Fruit fly (Drosophila melanogaster) whole organism, embryonic: Measurements from ENCODE around the gene sra.

Experiments used
- ATbp ChIP-seq: fragments of 200-800 bp; sonication (Bioruptor generic); optimal IDR thresholded peaks from 2 replicates; lab custom pipeline; 2017; ENCODE audit warnings: missing biosample characterization, mild to moderate bottlenecking, missing genetic modification characterization, missing genetic modification reagents
- CG10321 ChIP-seq: fragments of 200-800 bp; sonication (Bioruptor generic); IDR thresholded peaks from 2 replicates; pipeline ENCODE4 v1.3.6; 2022; ENCODE audit warnings: missing biosample characterization, missing genetic modification characterization
- CG11085 ChIP-seq: fragments of 200-800 bp; sonication (Bioruptor generic); IDR thresholded peaks from 2 replicates; pipeline ENCODE4 v1.3.6; 2022; ENCODE audit warnings: missing biosample characterization, missing genetic modification characterization
- CG11398 ChIP-seq: fragments of 200-800 bp; sonication (Bioruptor generic); optimal IDR thresholded peaks from 2 replicates; lab custom pipeline; 2016; ENCODE audit warnings: missing biosample characterization, missing genetic modification characterization
- CG12236 ChIP-seq: fragments of 200-800 bp; sonication (Bioruptor generic); optimal IDR thresholded peaks from 2 replicates; lab custom pipeline; 2016; ENCODE audit warnings: missing biosample characterization, missing genetic modification characterization
- CG13287 ChIP-seq: fragments of 200-800 bp; sonication (Bioruptor generic); IDR thresholded peaks from 2 replicates; pipeline ENCODE4 v1.3.6; 2022; ENCODE audit warnings: missing biosample characterization, missing genetic modification characterization; ENCODE audit not compliant: partially characterized antibody
- CG1602 ChIP-seq: fragments of 200-800 bp; sonication (Bioruptor generic); optimal IDR thresholded peaks from 3 replicates; lab custom pipeline; 2016; ENCODE audit warnings: missing biosample characterization, missing genetic modification characterization
- CG18262 ChIP-seq: fragments of 200-800 bp; optimal IDR thresholded peaks from 3 replicates; lab custom pipeline; 2019; ENCODE audit warnings: missing biosample characterization, mild to moderate bottlenecking, missing genetic modification characterization, moderate library complexity
- CG2120 ChIP-seq: fragments of 200-800 bp; sonication (Bioruptor generic); optimal IDR thresholded peaks from 3 replicates; lab custom pipeline; 2016; ENCODE audit warnings: missing biosample characterization, missing genetic modification characterization
- CG2199 ChIP-seq: fragments of 200-800 bp; sonication (Bioruptor generic); IDR thresholded peaks from 3 replicates; pipeline ENCODE4 v1.3.6; 2022; ENCODE audit warnings: missing biosample characterization, missing genetic modification characterization
- CG42726 ChIP-seq: fragments of 200-800 bp; sonication (Bioruptor generic); IDR thresholded peaks from 2 replicates; pipeline ENCODE4 v1.3.6; 2022; ENCODE audit warnings: missing biosample characterization, missing genetic modification characterization; ENCODE audit not compliant: partially characterized antibody
- CG4282 ChIP-seq: fragments of 200-800 bp; sonication (Bioruptor generic); optimal IDR thresholded peaks from 2 replicates; lab custom pipeline; 2016; ENCODE audit warnings: missing biosample characterization, missing genetic modification characterization
- CG4854 ChIP-seq: fragments of 200-800 bp; sonication (Bioruptor generic); optimal IDR thresholded peaks from 2 replicates; lab custom pipeline; 2016; ENCODE audit warnings: missing biosample characterization, missing genetic modification characterization, inconsistent platforms
- CG6654 ChIP-seq: fragments of 200-800 bp; sonication (Bioruptor generic); optimal IDR thresholded peaks from 2 replicates; lab custom pipeline; 2017; ENCODE audit warnings: missing biosample characterization, mild to moderate bottlenecking, missing genetic modification characterization
- CG7556 ChIP-seq: fragments of 200-800 bp; sonication (Bioruptor generic); optimal IDR thresholded peaks from 2 replicates; lab custom pipeline; 2017; ENCODE audit warnings: missing biosample characterization, mild to moderate bottlenecking, missing genetic modification characterization
- CG8359 ChIP-seq: fragments of 200-800 bp; sonication (Bioruptor generic); optimal IDR thresholded peaks from 2 replicates; lab custom pipeline; 2017; ENCODE audit warnings: missing biosample characterization, mild to moderate bottlenecking, missing genetic modification characterization, borderline replicate concordance
- CG9215 ChIP-seq: fragments of 200-800 bp; sonication (Bioruptor generic); IDR thresholded peaks from 2 replicates; pipeline ENCODE4 v1.3.6; 2022; ENCODE audit warnings: missing biosample characterization, missing genetic modification characterization
- CkIIα-i1 ChIP-seq: fragments of 200-800 bp; sonication (Bioruptor generic); IDR thresholded peaks from 2 replicates; pipeline ENCODE4 v1.3.6; 2022; ENCODE audit warnings: missing biosample characterization, missing genetic modification characterization
- D ChIP-seq, 2 experiments: fragments of 200-800 bp in 1 of 2; fragments of >200 bp in 1 of 2; sonication (Bioruptor generic) in 1 of 2; optimal IDR thresholded peaks; 2 replicates in 1 of 2; 3 replicates in 1 of 2; lab custom pipeline; 2017; ENCODE audit warnings: mild to moderate bottlenecking in 1 of 2, missing biosample characterization in 1 of 2, missing genetic modification characterization in 1 of 2, missing genetic modification reagents in 1 of 2
- D19A ChIP-seq: fragments of 200-800 bp; optimal IDR thresholded peaks from 3 replicates; lab custom pipeline; 2019; ENCODE audit warnings: missing biosample characterization, mild to moderate bottlenecking, missing genetic modification characterization, moderate library complexity
- Deaf1 ChIP-seq: fragments of 200-800 bp; optimal IDR thresholded peaks from 3 replicates; lab custom pipeline; 2019; ENCODE audit warnings: missing biosample characterization, mild to moderate bottlenecking, missing genetic modification characterization, moderate library complexity
- Dek ChIP-seq: fragments of 200-800 bp; sonication (Bioruptor generic); optimal IDR thresholded peaks from 3 replicates; lab custom pipeline; 2019; ENCODE audit warnings: missing biosample characterization, mild to moderate bottlenecking, missing genetic modification characterization, moderate library complexity
- E2f1 ChIP-seq: fragments of 200-800 bp; sonication (Bioruptor generic); IDR thresholded peaks from 2 replicates; pipeline ENCODE4 v1.3.6; 2022; ENCODE audit warnings: missing biosample characterization, missing genetic modification characterization
- Eip74EF ChIP-seq, 2 experiments: fragments of 200-800 bp in 1 of 2; fragments of >200 bp in 1 of 2; sonication (Bioruptor generic) in 1 of 2; optimal IDR thresholded peaks; 2 replicates each; lab custom pipeline; 2017 to 2019; ENCODE audit warnings: missing biosample characterization in 2 of 2, missing genetic modification characterization in 2 of 2, mild to moderate bottlenecking in 1 of 2, moderate library complexity in 1 of 2
- Ets65A ChIP-seq: fragments of 200-800 bp; sonication (Bioruptor generic); peaks from one replicate; lab custom pipeline; 2016; ENCODE audit warnings: missing biosample characterization, missing genetic modification characterization
- H2.0 ChIP-seq: fragments of 200-800 bp; sonication (Bioruptor generic); IDR thresholded peaks from 2 replicates; pipeline ENCODE4 v1.3.6; 2022; ENCODE audit warnings: missing biosample characterization, missing genetic modification characterization
- Hmx ChIP-seq: fragments of 200-800 bp; sonication (Bioruptor generic); optimal IDR thresholded peaks from 2 replicates; lab custom pipeline; 2016; ENCODE audit warnings: missing biosample characterization, missing genetic modification characterization
- Hr39 ChIP-seq: fragments of >200 bp; optimal IDR thresholded peaks from 2 replicates; lab custom pipeline; 2017
- MTF-1 ChIP-seq: fragments of 200-800 bp; sonication (Bioruptor generic); optimal IDR thresholded peaks from 2 replicates; lab custom pipeline; 2018; ENCODE audit warnings: missing biosample characterization, mild to moderate bottlenecking, missing genetic modification characterization, borderline replicate concordance
- Max ChIP-seq: fragments of 200-800 bp; sonication (Bioruptor generic); optimal IDR thresholded peaks from 2 replicates; lab custom pipeline; 2016; ENCODE audit warnings: missing biosample characterization, mild to moderate bottlenecking, missing genetic modification characterization
- Nf-YA ChIP-seq: fragments of 200-800 bp; sonication (Bioruptor generic); IDR thresholded peaks from 2 replicates; pipeline ENCODE4 v1.3.6; 2022; ENCODE audit warnings: missing biosample characterization, missing genetic modification characterization
- Rx ChIP-seq: fragments of 200-800 bp; sonication (Bioruptor generic); IDR thresholded peaks from 2 replicates; pipeline ENCODE4 v1.3.6; 2022; ENCODE audit warnings: missing biosample characterization, missing genetic modification characterization
- Sin3A ChIP-seq: fragments of >200 bp; optimal IDR thresholded peaks from 2 replicates; lab custom pipeline; 2018
- Taf1 ChIP-seq: fragments of 200-800 bp; sonication (Bioruptor generic); IDR thresholded peaks from 2 replicates; pipeline ENCODE4 v1.3.6; 2022; ENCODE audit warnings: missing biosample characterization, missing genetic modification characterization
- cad ChIP-seq: fragments of >200 bp; optimal IDR thresholded peaks from 2 replicates; lab custom pipeline; 2017; ENCODE audit warnings: missing biosample characterization, missing genetic modification characterization
- ci ChIP-seq: fragments of 200-800 bp; sonication (Bioruptor generic); IDR thresholded peaks from 3 replicates; pipeline ENCODE4 v1.3.6; 2022; ENCODE audit warnings: missing biosample characterization, missing genetic modification characterization
- corto ChIP-seq: fragments of 200-800 bp; sonication (Bioruptor generic); optimal IDR thresholded peaks from 2 replicates; lab custom pipeline; 2016; ENCODE audit warnings: missing biosample characterization, mild to moderate bottlenecking, missing genetic modification characterization, moderate library complexity
- crol ChIP-seq: fragments of 200-800 bp; sonication (Bioruptor generic); IDR thresholded peaks from 2 replicates; pipeline ENCODE4 v1.3.6; 2022; ENCODE audit warnings: missing biosample characterization, missing genetic modification characterization
- ftz-f1 ChIP-seq: fragments of 200-800 bp; sonication (Bioruptor generic); optimal IDR thresholded peaks from 2 replicates; lab custom pipeline; 2016; ENCODE audit warnings: missing biosample characterization, missing genetic modification characterization
- gfzf ChIP-seq: fragments of 200-800 bp; sonication (Bioruptor generic); optimal IDR thresholded peaks from 2 replicates; lab custom pipeline; 2016; ENCODE audit warnings: missing biosample characterization, mild to moderate bottlenecking, missing genetic modification characterization, moderate library complexity
- grn ChIP-seq: fragments of 200-800 bp; sonication (Bioruptor generic); optimal IDR thresholded peaks from 3 replicates; lab custom pipeline; 2017; ENCODE audit warnings: missing biosample characterization, missing genetic modification characterization
- hbn ChIP-seq: fragments of 200-800 bp; sonication (Bioruptor generic); IDR thresholded peaks from 2 replicates; pipeline ENCODE4 v1.3.6; 2022; ENCODE audit warnings: missing biosample characterization, missing genetic modification characterization; ENCODE audit not compliant: partially characterized antibody
- her ChIP-seq: fragments of 200-800 bp; sonication (Bioruptor generic); optimal IDR thresholded peaks from 2 replicates; lab custom pipeline; 2016; ENCODE audit warnings: missing biosample characterization, missing genetic modification characterization
- maf-S ChIP-seq: fragments of 200-800 bp; sonication (Bioruptor generic); optimal IDR thresholded peaks from 2 replicates; lab custom pipeline; 2016; ENCODE audit warnings: missing biosample characterization, missing genetic modification characterization
- mam ChIP-seq: fragments of 200-800 bp; sonication (Bioruptor generic); optimal IDR thresholded peaks from 3 replicates; lab custom pipeline; 2016; ENCODE audit warnings: missing biosample characterization, missing genetic modification characterization
- odd ChIP-seq: fragments of 200-800 bp; sonication (Bioruptor generic); optimal IDR thresholded peaks from 2 replicates; lab custom pipeline; 2017; ENCODE audit warnings: missing biosample characterization, mild to moderate bottlenecking, missing genetic modification characterization
- phol ChIP-seq: fragments of 200-800 bp; sonication (Bioruptor generic); optimal IDR thresholded peaks from 3 replicates; lab custom pipeline; 2018; ENCODE audit warnings: missing biosample characterization, mild to moderate bottlenecking, missing genetic modification characterization, moderate library complexity
- shn ChIP-seq: fragments of 200-800 bp; sonication (Bioruptor generic); optimal IDR thresholded peaks from 3 replicates; lab custom pipeline; 2016; ENCODE audit warnings: missing biosample characterization, missing genetic modification characterization
- slbo ChIP-seq: fragments of 200-800 bp; sonication (Bioruptor generic); IDR thresholded peaks from 2 replicates; pipeline ENCODE4 v1.3.6; 2022; ENCODE audit warnings: missing biosample characterization, missing genetic modification characterization
- vfl ChIP-seq: fragments of 200-800 bp; sonication (Bioruptor generic); optimal IDR thresholded peaks from 2 replicates; lab custom pipeline; 2016; ENCODE audit warnings: missing biosample characterization, missing genetic modification characterization
- wor ChIP-seq: fragments of 200-800 bp; sonication (Bioruptor generic); IDR thresholded peaks from 2 replicates; pipeline ENCODE4 v1.3.6; 2022; ENCODE audit warnings: missing biosample characterization, missing genetic modification characterization
- zen ChIP-seq: fragments of 200-800 bp; sonication (Bioruptor generic); optimal IDR thresholded peaks from 3 replicates; lab custom pipeline; 2018; ENCODE audit warnings: missing biosample characterization, mild to moderate bottlenecking, missing genetic modification characterization, moderate library complexity

sra gene

dm6 chr3R:16242461-16242934 lies 55.7 kb downstream of the sra start (continued):
- TF ChIP-seq shn (peak; percentile 36), D19A (tag; lab: Kevin White, UChicago) (peak; percentile 49), wor (GFP tag; lab: Robert Waterston, UW) (no peak), E2f1 (GFP tag; lab: Robert Waterston, UW) (no peak), CG9215 (GFP tag; lab: Robert Waterston, UW) (no peak), CG7556 (no peak), CG6654 (no peak), ATbp (GFP tag; lab: Kevin White, UChicago) (no peak), Rx (no peak), slbo (no peak), CG4854 (GFP tag; lab: Kevin White, UChicago) (no peak), Eip74EF (GFP tag; optimal IDR thresholded peaks at IDR 0.05; lab: Kevin White, UChicago) (peak in 1 of 2 experiments; percentile 64), Hr39 (no peak), cad (no peak), CG11085 (GFP tag; lab: Robert Waterston, UW) (no peak), grn (GFP tag; lab: Kevin White, UChicago) (no peak), Sin3A (no peak), mam (GFP tag; lab: Kevin White, UChicago) (no peak), Taf1 (GFP tag; lab: Robert Waterston, UW) (no peak), zen (tag; lab: Kevin White, UChicago) (peak; percentile 64), her (GFP tag; lab: Kevin White, UChicago) (peak; percentile 67), CG42726 (GFP tag; lab: Robert Waterston, UW) (no peak), hbn (no peak), corto (no peak), MTF-1 (GFP tag; lab: Kevin White, UChicago) (peak; percentile 31), odd (GFP tag; lab: Kevin White, UChicago) (peak; percentile 49), Hmx (GFP tag; lab: Kevin White, UChicago) (no peak), CG2199 (GFP tag; lab: Robert Waterston, UW) (no peak), ftz-f1 (GFP tag; lab: Kevin White, UChicago) (peak; percentile 98)

- TF ChIP-seq CG4282 (GFP tag; lab: Kevin White, UChicago) (no peak), Deaf1 (tag; lab: Kevin White, UChicago) (peak; percentile 50), CG11398 (GFP tag; lab: Kevin White, UChicago) (no peak), ci (GFP tag; lab: Robert Waterston, UW) (no peak), D (optimal IDR thresholded peaks at IDR 0.05; lab: Kevin White, UChicago) (no peak), D (GFP tag; optimal IDR thresholded peaks at IDR 0.05; lab: Kevin White, UChicago) (no peak), maf-S (no peak), CG10321 (GFP tag; lab: Robert Waterston, UW) (no peak), Dek (tag; lab: Kevin White, UChicago) (no peak), CG1602 (no peak), phol (tag; lab: Kevin White, UChicago) (peak; percentile 2), Max (GFP tag; lab: Kevin White, UChicago) (no peak), crol (GFP tag; lab: Robert Waterston, UW) (peak; percentile 97), CG4854 (GFP tag; lab: Kevin White, UChicago) (no peak), CG18262 (tag; lab: Kevin White, UChicago) (peak; percentile 21), CkIIα-i1 (no peak), gfzf (GFP tag; lab: Kevin White, UChicago) (no peak), vfl (GFP tag; lab: Kevin White, UChicago) (no peak), CG13287 (peak; percentile 20; the same call in 1 of the 2 replicates), CG12236 (no peak), Ets65A (GFP tag; lab: Kevin White, UChicago) (peak; percentile 25), H2.0 (GFP tag; lab: Robert Waterston, UW) (no peak), CG8359 (no peak), Nf-YA (no peak), CG2120 (GFP tag; lab: Kevin White, UChicago) (no peak)
Measured at dm6 chr3R:16244241-16244977, 57.6 kb downstream of the sra start.
